Worm (Caenorhabditis elegans) whole organism, L4 larva: ENCODE measurements around the gene F02D8.9.

ENCODE experiments used
- F10B5.3 ChIP-seq: sonication (generic microtip); optimal IDR thresholded peaks from 2 replicates; lab custom pipeline; 2016; ENCODE audit warnings: mild to moderate bottlenecking, missing genetic modification characterization, missing compliant biosample characterization
- F37D6.2 ChIP-seq: sonication (generic microtip); optimal IDR thresholded peaks from 2 replicates; lab custom pipeline; 2016; ENCODE audit warnings: mild to moderate bottlenecking, missing genetic modification characterization, missing compliant biosample characterization
- R02D3.7 ChIP-seq: fragments of 150-350 bp; sonication (generic microtip); optimal IDR thresholded peaks from 3 replicates; lab custom pipeline; 2014; ENCODE audit warnings: missing biosample characterization, missing genetic modification characterization
- T20F7.1 ChIP-seq: fragments of 200-800 bp; sonication (Bioruptor generic); optimal IDR thresholded peaks from 2 replicates; lab custom pipeline; 2018; ENCODE audit warnings: mild to moderate bottlenecking, missing genetic modification characterization, missing compliant biosample characterization
- Y105C5A.15 ChIP-seq: fragments of 200-800 bp; sonication (Bioruptor generic); IDR thresholded peaks from 2 replicates; pipeline ENCODE4 v1.3.6; 2022; ENCODE audit warnings: missing genetic modification characterization, missing compliant biosample characterization
- Y75B8A.6 ChIP-seq: fragments of 200-800 bp; sonication (Bioruptor generic); IDR thresholded peaks from 2 replicates; pipeline ENCODE4 v1.3.6; 2022; ENCODE audit warnings: missing genetic modification reagents, missing genetic modification characterization, missing compliant biosample characterization
- aly-2 ChIP-seq: sonication (generic microtip); optimal IDR thresholded peaks from 2 replicates; lab custom pipeline; 2018; ENCODE audit warnings: missing biosample characterization, missing genetic modification characterization
- ama-1 ChIP-seq: fragments of 150-350 bp; optimal IDR thresholded peaks from 2 replicates; lab custom pipeline; 2014; ENCODE audit warnings: inconsistent platforms, mixed read lengths
- arid-1 ChIP-seq: fragments of 200-800 bp; sonication (Bioruptor generic); conservative IDR thresholded peaks from 2 replicates; pipeline ENCODE4 v1.3.6; 2022; ENCODE audit warnings: missing genetic modification reagents, missing genetic modification characterization, missing compliant biosample characterization
- attf-4 ChIP-seq: sonication (generic microtip); optimal IDR thresholded peaks from 3 replicates; lab custom pipeline; 2017; ENCODE audit warnings: missing biosample characterization, missing genetic modification characterization
- ceh-20 ChIP-seq: fragments of 200-800 bp; sonication (Bioruptor generic); IDR thresholded peaks from 2 replicates; pipeline ENCODE4 v1.3.6; 2022; ENCODE audit warnings: missing genetic modification reagents, missing genetic modification characterization, missing compliant biosample characterization
- ceh-28 ChIP-seq: fragments of 150-350 bp; optimal IDR thresholded peaks from 2 replicates; lab custom pipeline; 2014; ENCODE audit warnings: missing biosample characterization, missing genetic modification reagents, missing genetic modification characterization
- ceh-62 ChIP-seq: sonication (generic microtip); optimal IDR thresholded peaks from 2 replicates; lab custom pipeline; 2017; ENCODE audit warnings: missing biosample characterization, missing genetic modification characterization
- ceh-82 ChIP-seq: sonication (generic microtip); optimal IDR thresholded peaks from 2 replicates; lab custom pipeline; 2017; ENCODE audit warnings: missing biosample characterization, missing genetic modification characterization
- ctbp-1 ChIP-seq: fragments of 200-800 bp; sonication (Bioruptor generic); IDR thresholded peaks from 2 replicates; pipeline ENCODE4 v1.3.6; 2022; ENCODE audit warnings: missing genetic modification reagents, missing genetic modification characterization, missing compliant biosample characterization
- daf-12 ChIP-seq: fragments of 150-350 bp; optimal IDR thresholded peaks from 2 replicates; lab custom pipeline; 2014; ENCODE audit warnings: missing biosample characterization, missing genetic modification reagents, missing genetic modification characterization
- daf-19 ChIP-seq: fragments of 200-800 bp; sonication (Bioruptor generic); conservative IDR thresholded peaks from 2 replicates; pipeline ENCODE4 v1.3.6; 2022; ENCODE audit warnings: missing genetic modification characterization, missing compliant biosample characterization
- dmd-6 ChIP-seq: fragments of 200-800 bp; sonication (Bioruptor generic); IDR thresholded peaks from 2 replicates; pipeline ENCODE4 v1.3.6; 2022; ENCODE audit warnings: missing genetic modification reagents, missing genetic modification characterization, missing compliant biosample characterization
- dve-1 ChIP-seq: sonication (generic microtip); optimal IDR thresholded peaks from 2 replicates; lab custom pipeline; 2017; ENCODE audit warnings: antibody characterized with exemption, mild to moderate bottlenecking, missing genetic modification characterization, missing compliant biosample characterization; ENCODE audit not compliant: insufficient read depth
- egl-27 ChIP-seq: sonication (generic microtip); optimal IDR thresholded peaks from 3 replicates; lab custom pipeline; 2017; ENCODE audit warnings: missing biosample characterization, missing genetic modification reagents, missing genetic modification characterization
- egl-43 ChIP-seq: fragments of 200-800 bp; sonication (Bioruptor generic); IDR thresholded peaks from 2 replicates; pipeline ENCODE4 v1.3.6; 2022; ENCODE audit warnings: missing genetic modification reagents, missing genetic modification characterization, missing compliant biosample characterization
- hlh-11 ChIP-seq: fragments of 200-800 bp; sonication (Bioruptor generic); optimal IDR thresholded peaks from 2 replicates; lab custom pipeline; 2018; ENCODE audit warnings: mild to moderate bottlenecking, missing genetic modification characterization, missing compliant biosample characterization
- hlh-30 ChIP-seq: sonication (generic microtip); optimal IDR thresholded peaks from 2 replicates; lab custom pipeline; 2017; ENCODE audit warnings: antibody characterized with exemption, mild to moderate bottlenecking, missing genetic modification characterization, missing compliant biosample characterization; ENCODE audit not compliant: insufficient read depth
- lin-15B ChIP-seq: fragments of 150-350 bp; sonication (generic microtip); optimal IDR thresholded peaks from 3 replicates; lab custom pipeline; 2014; ENCODE audit warnings: missing biosample characterization, missing genetic modification characterization
- lin-38 ChIP-seq: fragments of 200-800 bp; sonication (Bioruptor generic); IDR thresholded peaks from 2 replicates; pipeline ENCODE4 v1.3.6; 2022; ENCODE audit warnings: missing genetic modification reagents, missing genetic modification characterization, missing compliant biosample characterization
- lin-39 ChIP-seq: fragments of 150-350 bp; optimal IDR thresholded peaks from 2 replicates; lab custom pipeline; 2014; ENCODE audit warnings: missing biosample characterization, missing genetic modification reagents, missing genetic modification characterization
- lsy-2 ChIP-seq, 2 experiments: fragments of 150-350 bp in 1 of 2; sonication (generic microtip) in 1 of 2; optimal IDR thresholded peaks; 2 replicates each; lab custom pipeline; 2014 to 2017; ENCODE audit warnings: missing biosample characterization in 2 of 2, missing genetic modification characterization in 2 of 2
- mdl-1 ChIP-seq, 2 experiments: fragments of 150-350 bp in 1 of 2; sonication (generic microtip) in 1 of 2; optimal IDR thresholded peaks; 2 replicates each; lab custom pipeline; 2014 to 2017; ENCODE audit warnings: missing biosample characterization in 2 of 2, missing genetic modification characterization in 2 of 2
- mxl-3 ChIP-seq: fragments of 200-800 bp; sonication (Bioruptor generic); optimal IDR thresholded peaks from 2 replicates; lab custom pipeline; 2018; ENCODE audit warnings: mild to moderate bottlenecking, missing genetic modification characterization, missing compliant biosample characterization
- nhr-10 ChIP-seq: fragments of 150-350 bp; optimal IDR thresholded peaks from 2 replicates; lab custom pipeline; 2014; ENCODE audit warnings: missing biosample characterization, missing genetic modification characterization
- nhr-11 ChIP-seq: fragments of 150-350 bp; optimal IDR thresholded peaks from 2 replicates; lab custom pipeline; 2014; ENCODE audit warnings: missing biosample characterization, missing genetic modification characterization
- nhr-111 ChIP-seq: fragments of 200-800 bp; sonication (Bioruptor generic); optimal IDR thresholded peaks from 2 replicates; lab custom pipeline; 2018; ENCODE audit warnings: mild to moderate bottlenecking, missing genetic modification characterization, missing compliant biosample characterization
- nhr-28 ChIP-seq: fragments of 150-350 bp; optimal IDR thresholded peaks from 2 replicates; lab custom pipeline; 2014; ENCODE audit warnings: missing biosample characterization, missing genetic modification characterization
- nhr-41 ChIP-seq: fragments of 200-800 bp; sonication (Bioruptor generic); IDR thresholded peaks from 2 replicates; pipeline ENCODE4 v1.3.6; 2022; ENCODE audit warnings: missing genetic modification reagents, missing genetic modification characterization, missing compliant biosample characterization
- nhr-42 ChIP-seq: fragments of 200-800 bp; sonication (Bioruptor generic); IDR thresholded peaks from 2 replicates; pipeline ENCODE4 v1.3.6; 2022; ENCODE audit warnings: missing genetic modification characterization, missing compliant biosample characterization
- nhr-6 ChIP-seq: fragments of 150-350 bp; optimal IDR thresholded peaks from 2 replicates; lab custom pipeline; 2014; ENCODE audit warnings: missing biosample characterization, missing genetic modification characterization
- nhr-77 ChIP-seq: fragments of 150-350 bp; optimal IDR thresholded peaks from 2 replicates; lab custom pipeline; 2014; ENCODE audit warnings: missing biosample characterization, missing genetic modification characterization
- pha-4 ChIP-seq, 2 experiments: fragments of 150-350 bp in 1 of 2; fragments of 200-800 bp in 1 of 2; sonication (Bioruptor generic) in 1 of 2; IDR thresholded peaks in 1 of 2; optimal IDR thresholded peaks in 1 of 2; 2 replicates each; pipeline versions ENCODE4 v1.3.6 to Lab custom; 2014 to 2022; ENCODE audit warnings: missing genetic modification characterization in 2 of 2, missing genetic modification reagents in 2 of 2, missing biosample characterization in 1 of 2, missing compliant biosample characterization in 1 of 2
- php-3 ChIP-seq: fragments of 200-800 bp; sonication (Bioruptor generic); IDR thresholded peaks from 2 replicates; pipeline ENCODE4 v1.3.6; 2022; ENCODE audit warnings: missing genetic modification reagents, missing genetic modification characterization, missing compliant biosample characterization
- rbr-2 ChIP-seq: sonication (generic microtip); optimal IDR thresholded peaks from 2 replicates; lab custom pipeline; 2016; ENCODE audit warnings: missing genotype, missing genetic modification characterization, missing compliant biosample characterization
- spr-1 ChIP-seq: sonication (generic microtip); optimal IDR thresholded peaks from 2 replicates; lab custom pipeline; 2016; ENCODE audit warnings: mild to moderate bottlenecking, missing genetic modification characterization, missing compliant biosample characterization
- spr-3 ChIP-seq: fragments of 200-800 bp; sonication (Bioruptor generic); optimal IDR thresholded peaks from 2 replicates; lab custom pipeline; 2018; ENCODE audit warnings: mild to moderate bottlenecking, missing genetic modification characterization, missing compliant biosample characterization
- tag-97 ChIP-seq: fragments of 200-800 bp; sonication (Bioruptor generic); IDR thresholded peaks from 2 replicates; pipeline ENCODE4 v1.3.6; 2022; ENCODE audit warnings: missing genetic modification characterization, missing compliant biosample characterization
- unc-39 ChIP-seq: sonication (generic microtip); optimal IDR thresholded peaks from 2 replicates; lab custom pipeline; 2017; ENCODE audit warnings: missing biosample characterization, missing genetic modification characterization
- unc-62 ChIP-seq, 3 experiments: fragments of 150-350 bp in 1 of 3; sonication (generic microtip); optimal IDR thresholded peaks in 2 of 3; peaks in 1 of 3; 1 replicate in 1 of 3; 2 replicates in 2 of 3; lab custom pipeline; 2014 to 2017; ENCODE audit warnings: missing biosample characterization in 3 of 3, missing genetic modification characterization in 3 of 3, missing genetic modification reagents in 3 of 3, missing genotype in 1 of 3
- ztf-11 ChIP-seq: fragments of 150-350 bp; optimal IDR thresholded peaks from 2 replicates; lab custom pipeline; 2014; ENCODE audit warnings: missing biosample characterization, missing genetic modification characterization

F02D8.9 gene

ce11 chrV:14955676-14956075 lies at the start of gene F02D8.9:
Gene F02D8.9 (minus strand): TSS chrV:14955776.
- TF ChIP-seq daf-19 (GFP tag; lab: Robert Waterston, UW) (no peak), dmd-6 (GFP tag; lab: Robert Waterston, UW) (no peak), ceh-20 (no peak), nhr-28 (tag; lab: Kevin White, UChicago) (no peak), ztf-11 (tag; lab: Kevin White, UChicago) (no peak), hlh-30 (no peak), ama-1 (no peak), php-3 (GFP tag; lab: Robert Waterston, UW) (no peak), egl-27 (tag; lab: Kevin White, UChicago) (no peak), egl-43 (GFP tag; lab: Robert Waterston, UW) (no peak)
- TF ChIP-seq, all 104 proteins: peak for 0

DNA sequence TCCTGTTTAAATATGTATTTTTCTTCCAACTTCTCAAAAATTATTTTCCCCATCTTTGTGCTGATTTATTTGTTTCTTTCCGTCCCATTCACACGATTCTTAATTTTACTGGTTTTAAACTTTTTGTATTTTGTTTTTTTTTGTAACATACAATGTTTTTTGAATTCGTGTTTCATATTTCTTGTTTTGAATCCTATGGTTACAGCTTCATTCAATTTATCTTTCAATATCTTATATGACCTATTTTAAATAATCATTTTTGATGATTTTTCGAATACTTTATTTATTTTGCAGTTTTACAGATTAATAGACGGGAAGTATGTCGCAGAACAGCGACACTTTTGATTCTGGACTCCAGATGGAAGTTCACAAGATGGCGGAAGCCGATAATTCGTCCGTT lies 49.2 kb upstream of the F02D8.9 start, which contains the start of gene hrde-2:
TSS of gene hrde-2 (plus strand) at position 301 of the 400 bp plus-strand sequence.
- no peak for TF ChIP-seq spr-3 (GFP tag; lab: Kevin White, UChicago)
- no peak for TF ChIP-seq unc-62 (GFP tag; optimal IDR thresholded peaks at IDR 0.05 in 1 of 2; lab: Kevin White, UChicago)
- no peak for TF ChIP-seq unc-62 (tag; optimal IDR thresholded peaks at IDR 0.05; lab: Kevin White, UChicago)
- no peak for TF ChIP-seq F10B5.3 (tag; lab: Kevin White, UChicago)
- no peak for TF ChIP-seq ceh-62 (tag; lab: Kevin White, UChicago)
- TF ChIP-seq rbr-2 (tag; lab: Kevin White, UChicago): no peak
- no peak for TF ChIP-seq lsy-2 (tag; optimal IDR thresholded peaks at IDR 0.05; lab: Kevin White, UChicago)
- TF ChIP-seq lin-38 (GFP tag; lab: Robert Waterston, UW): no peak

DNA sequence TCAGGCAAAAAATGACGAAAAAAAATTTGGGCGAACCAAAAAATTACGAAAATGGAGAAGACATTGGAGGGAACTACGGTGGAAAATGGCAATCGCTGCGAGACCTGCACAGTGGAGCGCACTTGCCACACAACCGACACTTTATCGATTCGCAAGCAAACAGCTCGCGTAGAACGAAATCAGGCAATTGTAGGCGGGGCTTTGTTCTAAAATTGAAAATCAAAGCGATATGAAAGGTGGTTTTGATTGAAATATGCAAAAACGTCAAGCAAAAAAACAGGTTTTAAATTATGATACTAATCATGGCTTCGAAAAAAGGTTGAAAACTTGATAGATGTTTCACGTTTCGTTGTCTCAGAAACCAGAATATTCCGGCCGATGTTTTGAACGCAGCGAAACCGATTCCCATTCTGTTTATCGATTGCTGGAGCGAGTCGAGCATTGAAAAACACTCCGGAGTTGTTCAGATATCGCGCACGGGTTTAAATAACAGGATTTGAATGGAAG lies 46.7 kb upstream of the F02D8.9 start, which contains the start of the genes fib-1 and mut-15:
TSS of gene fib-1 (minus strand) at position 40 of the 507 bp plus-strand sequence.
TSS of gene mut-15 (plus strand) at position 360 of the 507 bp plus-strand sequence.
- TF ChIP-seq ceh-20 (peak; percentile 86), spr-1 (peak; percentile 71), nhr-41 (GFP tag; lab: Robert Waterston, UW) (no peak), tag-97 (GFP tag; lab: Robert Waterston, UW) (no peak), lin-38 (GFP tag; lab: Robert Waterston, UW) (peak; percentile 99), nhr-42 (GFP tag; lab: Robert Waterston, UW) (peak; percentile 89; the same call in 1 of the 2 replicates), ctbp-1 (GFP tag; lab: Robert Waterston, UW) (peak; percentile 72), attf-4 (tag; lab: Kevin White, UChicago) (no peak), dmd-6 (GFP tag; lab: Robert Waterston, UW) (peak; percentile 80), R02D3.7 (no peak), ceh-82 (tag; lab: Kevin White, UChicago) (no peak), nhr-10 (no peak), T20F7.1 (GFP tag; lab: Kevin White, UChicago) (peak; percentile 91), nhr-6 (tag; lab: Kevin White, UChicago) (peak; percentile 95), unc-39 (no peak), hlh-11 (tag; lab: Kevin White, UChicago) (peak; percentile 88), aly-2 (tag; lab: Kevin White, UChicago) (no peak), pha-4 (GFP tag; IDR thresholded peaks at IDR 0.05; lab: Robert Waterston, UW) (peak; percentile 63; the same call in 1 of the 2 replicates), pha-4 (tag; optimal IDR thresholded peaks at IDR 0.05; lab: Kevin White, UChicago) (peak; percentile 27), lin-39 (tag; lab: Kevin White, UChicago) (no peak), Y105C5A.15 (GFP tag; lab: Robert Waterston, UW) (no peak), lsy-2 (tag; optimal IDR thresholded peaks at IDR 0.05; lab: Kevin White, UChicago) (peak; percentile 89 to 97), lin-15B (tag; lab: Kevin White, UChicago) (peak; percentile 76), ceh-28 (tag; lab: Kevin White, UChicago) (peak; percentile 71), nhr-11 (peak; percentile 91), nhr-77 (tag; lab: Kevin White, UChicago) (peak; percentile 94), F37D6.2 (tag; lab: Kevin White, UChicago) (peak; percentile 67), mdl-1 (tag; optimal IDR thresholded peaks at IDR 0.05; lab: Kevin White, UChicago) (peak in 1 of 2 experiments; percentile 28), Y75B8A.6 (GFP tag; lab: Robert Waterston, UW) (no peak), daf-12 (tag; lab: Kevin White, UChicago) (no peak), arid-1 (0 out of 2 replicates have a peak, but pooled peaks have one; percentile 55), nhr-28 (tag; lab: Kevin White, UChicago) (peak; percentile 74), dve-1 (tag; lab: Kevin White, UChicago) (peak; percentile 89), nhr-111 (no peak), mxl-3 (GFP tag; lab: Kevin White, UChicago) (peak; percentile 78)
